Worm (Caenorhabditis elegans) whole organism, young adult: ENCODE measurements around the gene rpn-5.

Source experiments
- C17E4.6 ChIP-seq: fragments of 200-800 bp; sonication (Bioruptor generic); IDR thresholded peaks from 2 replicates; pipeline ENCODE4 v1.3.6; 2022; ENCODE audit warnings: missing genetic modification reagents, missing genetic modification characterization, missing compliant biosample characterization
- F37B4.10 ChIP-seq: fragments of 200-800 bp; sonication (Bioruptor generic); IDR thresholded peaks from 2 replicates; pipeline ENCODE4 v1.3.6; 2022; ENCODE audit warnings: missing genetic modification characterization, missing compliant biosample characterization
- F52B5.7 ChIP-seq: sonication (generic microtip); optimal IDR thresholded peaks from 2 replicates; lab custom pipeline; 2016; ENCODE audit warnings: mild to moderate bottlenecking, missing genetic modification characterization, missing compliant biosample characterization
- F57C9.4 ChIP-seq: sonication (generic microtip); optimal IDR thresholded peaks from 2 replicates; lab custom pipeline; 2017; ENCODE audit warnings: mild to moderate bottlenecking, missing genetic modification characterization, missing compliant biosample characterization
- T26A5.8 ChIP-seq: sonication (generic microtip); optimal IDR thresholded peaks from 2 replicates; lab custom pipeline; 2016; ENCODE audit warnings: missing genetic modification characterization, missing compliant biosample characterization
- Y79H2A.3 ChIP-seq: fragments of 200-800 bp; sonication (Bioruptor generic); conservative IDR thresholded peaks from 2 replicates; pipeline ENCODE4 v1.3.6; 2022; ENCODE audit warnings: missing genetic modification reagents, missing genetic modification characterization, missing compliant biosample characterization
- aptf-2 ChIP-seq: fragments of 200-800 bp; sonication (Bioruptor generic); conservative IDR thresholded peaks from 2 replicates; pipeline ENCODE4 v1.3.6; 2022; ENCODE audit warnings: missing genetic modification reagents, missing genetic modification characterization, missing compliant biosample characterization
- aptf-3 ChIP-seq: fragments of 200-800 bp; sonication (Bioruptor generic); IDR thresholded peaks from 2 replicates; pipeline ENCODE4 v1.3.6; 2022; ENCODE audit warnings: missing genetic modification characterization, missing compliant biosample characterization
- atf-7 ChIP-seq: sonication (generic microtip); optimal IDR thresholded peaks from 2 replicates; lab custom pipeline; 2017; ENCODE audit warnings: mild to moderate bottlenecking, missing genetic modification characterization, missing compliant biosample characterization
- attf-3 ChIP-seq: fragments of 200-800 bp; sonication (Bioruptor generic); conservative IDR thresholded peaks from 2 replicates; pipeline ENCODE4 v1.3.6; 2022; ENCODE audit warnings: missing genetic modification reagents, missing genetic modification characterization, missing compliant biosample characterization
- attf-6 ChIP-seq: fragments of 200-800 bp; sonication (Bioruptor generic); IDR thresholded peaks from 2 replicates; pipeline ENCODE4 v1.3.6; 2022; ENCODE audit warnings: missing genetic modification reagents, missing genetic modification characterization, missing compliant biosample characterization
- bed-2 ChIP-seq: fragments of 200-800 bp; sonication (Bioruptor generic); IDR thresholded peaks from 2 replicates; pipeline ENCODE4 v1.3.6; 2022; ENCODE audit warnings: missing genetic modification reagents, missing genetic modification characterization, missing compliant biosample characterization
- cebp-1 ChIP-seq, 2 experiments: fragments of 200-800 bp in 1 of 2; sonication (Bioruptor generic) in 1 of 2; sonication (generic microtip) in 1 of 2; IDR thresholded peaks in 1 of 2; optimal IDR thresholded peaks in 1 of 2; 2 replicates each; pipeline versions ENCODE4 v1.3.6 to Lab custom; 2017 to 2022; ENCODE audit warnings: missing compliant biosample characterization in 2 of 2, missing genetic modification characterization in 2 of 2, mild to moderate bottlenecking in 1 of 2, missing genetic modification reagents in 1 of 2, moderate library complexity in 1 of 2
- ceh-58 ChIP-seq: fragments of 200-800 bp; sonication (Bioruptor generic); IDR thresholded peaks from 2 replicates; pipeline ENCODE4 v1.3.6; 2022; ENCODE audit warnings: missing genetic modification characterization, missing compliant biosample characterization
- ceh-91 ChIP-seq: fragments of 200-800 bp; sonication (Bioruptor generic); IDR thresholded peaks from 2 replicates; pipeline ENCODE4 v1.3.6; 2022; ENCODE audit warnings: missing genetic modification reagents, missing genetic modification characterization, missing compliant biosample characterization
- dpff-1 ChIP-seq: sonication (generic microtip); optimal IDR thresholded peaks from 2 replicates; lab custom pipeline; 2017; ENCODE audit warnings: mild to moderate bottlenecking, missing genetic modification characterization, missing compliant biosample characterization
- dpl-1 ChIP-seq: fragments of 150-350 bp; optimal IDR thresholded peaks from 2 replicates; lab custom pipeline; 2014; ENCODE audit warnings: missing biosample characterization, missing genetic modification reagents, missing genetic modification characterization
- egl-18 ChIP-seq: fragments of 200-800 bp; sonication (Bioruptor generic); IDR thresholded peaks from 2 replicates; pipeline ENCODE4 v1.3.6; 2022; ENCODE audit warnings: missing genetic modification reagents, missing genetic modification characterization, missing compliant biosample characterization
- ekl-4 ChIP-seq: fragments of 200-800 bp; sonication (Bioruptor generic); IDR thresholded peaks from 2 replicates; pipeline ENCODE4 v1.3.6; 2022; ENCODE audit warnings: missing genetic modification reagents, missing genetic modification characterization, missing compliant biosample characterization
- him-1 ChIP-seq: sonication (generic microtip); optimal IDR thresholded peaks from 2 replicates; lab custom pipeline; 2016; ENCODE audit warnings: missing genotype, missing genetic modification reagents, missing genetic modification characterization, missing compliant biosample characterization
- hmg-1.2 ChIP-seq: fragments of 200-800 bp; sonication (Bioruptor generic); IDR thresholded peaks from 2 replicates; pipeline ENCODE4 v1.3.6; 2022; ENCODE audit warnings: missing genetic modification reagents, missing genetic modification characterization, missing compliant biosample characterization
- hsf-1 ChIP-seq: fragments of 200-800 bp; sonication (Bioruptor generic); IDR thresholded peaks from 2 replicates; pipeline ENCODE4 v1.3.6; 2022; ENCODE audit warnings: missing genetic modification reagents, missing genetic modification characterization, missing compliant biosample characterization
- lag-1 ChIP-seq: fragments of 200-800 bp; sonication (Bioruptor generic); IDR thresholded peaks from 2 replicates; pipeline ENCODE4 v1.3.6; 2022; ENCODE audit warnings: missing genetic modification reagents, missing genetic modification characterization, missing compliant biosample characterization
- let-526 ChIP-seq: fragments of 200-800 bp; sonication (Bioruptor generic); IDR thresholded peaks from 2 replicates; pipeline ENCODE4 v1.3.6; 2022; ENCODE audit warnings: missing genetic modification reagents, missing genetic modification characterization, missing compliant biosample characterization
- let-607 ChIP-seq, 2 experiments: fragments of 200-800 bp in 1 of 2; sonication (Bioruptor generic) in 1 of 2; sonication (generic microtip) in 1 of 2; optimal IDR thresholded peaks; 2 replicates each; lab custom pipeline; 2016 to 2018; ENCODE audit warnings: mild to moderate bottlenecking in 2 of 2, missing compliant biosample characterization in 2 of 2, missing genetic modification characterization in 2 of 2, moderate library complexity in 2 of 2, missing genotype in 1 of 2
- lsy-27 ChIP-seq: sonication (generic microtip); optimal IDR thresholded peaks from 2 replicates; lab custom pipeline; 2017; ENCODE audit warnings: missing genetic modification characterization, mild to moderate bottlenecking, missing compliant biosample characterization, antibody characterized with exemption, missing genotype, borderline replicate concordance; ENCODE audit not compliant: insufficient read depth
- mes-4 ChIP-seq: sonication (generic microtip); optimal IDR thresholded peaks from 2 replicates; lab custom pipeline; 2016; ENCODE audit warnings: missing genotype, missing genetic modification characterization, missing compliant biosample characterization
- mxl-1 ChIP-seq: sonication (generic microtip); optimal IDR thresholded peaks from 2 replicates; lab custom pipeline; 2016; ENCODE audit warnings: missing genetic modification characterization, missing compliant biosample characterization
- nfya-2 ChIP-seq: fragments of 200-800 bp; sonication (Bioruptor generic); IDR thresholded peaks from 2 replicates; pipeline ENCODE4 v1.3.6; 2022; ENCODE audit warnings: missing genetic modification reagents, missing genetic modification characterization, missing compliant biosample characterization
- nfyb-1 ChIP-seq: fragments of 200-800 bp; sonication (Bioruptor generic); IDR thresholded peaks from 2 replicates; pipeline ENCODE4 v1.3.6; 2022; ENCODE audit warnings: missing genetic modification reagents, missing genetic modification characterization, missing compliant biosample characterization
- nhr-179 ChIP-seq: sonication (generic microtip); optimal IDR thresholded peaks from 2 replicates; lab custom pipeline; 2016; ENCODE audit warnings: mild to moderate bottlenecking, missing genetic modification characterization, missing compliant biosample characterization
- nhr-80 ChIP-seq: sonication (generic microtip); optimal IDR thresholded peaks from 2 replicates; lab custom pipeline; 2016; ENCODE audit warnings: missing genetic modification characterization, missing compliant biosample characterization
- rec-8 ChIP-seq, 2 experiments: sonication (generic microtip); optimal IDR thresholded peaks; 2 replicates each; lab custom pipeline; 2016; ENCODE audit warnings: mild to moderate bottlenecking in 2 of 2, missing genetic modification characterization in 2 of 2, missing genetic modification reagents in 2 of 2, missing genotype in 2 of 2, missing biosample characterization in 1 of 2, missing compliant biosample characterization in 1 of 2, moderate library complexity in 1 of 2
- repo-1 ChIP-seq: sonication (generic microtip); optimal IDR thresholded peaks from 2 replicates; lab custom pipeline; 2017; ENCODE audit warnings: mild to moderate bottlenecking, missing genetic modification characterization, missing compliant biosample characterization
- rpc-1 ChIP-seq, 2 experiments: fragments of 150-350 bp in 1 of 2; sonication (generic microtip) in 1 of 2; optimal IDR thresholded peaks; 2 replicates each; lab custom pipeline; 2014 to 2018; ENCODE audit warnings: missing biosample characterization in 1 of 2, missing genetic modification characterization in 1 of 2, missing genetic modification reagents in 1 of 2, missing genotype in 1 of 2
- sea-2 ChIP-seq: fragments of 200-800 bp; sonication (Bioruptor generic); IDR thresholded peaks from 2 replicates; pipeline ENCODE4 v1.3.6; 2022; ENCODE audit warnings: missing genetic modification characterization, missing compliant biosample characterization
- snpc-1.3 ChIP-seq: sonication (generic microtip); optimal IDR thresholded peaks from 2 replicates; lab custom pipeline; 2017; ENCODE audit warnings: missing genetic modification characterization, mild to moderate bottlenecking, missing compliant biosample characterization, antibody characterized with exemption, moderate library complexity, missing genotype, missing genetic modification reagents; ENCODE audit not compliant: insufficient read depth
- tbp1 ChIP-seq: fragments of 200-800 bp; sonication (Bioruptor generic); optimal IDR thresholded peaks from 2 replicates; lab custom pipeline; 2018; ENCODE audit warnings: mild to moderate bottlenecking, missing genetic modification characterization, missing compliant biosample characterization
- tbx-9 ChIP-seq: sonication (generic microtip); optimal IDR thresholded peaks from 2 replicates; lab custom pipeline; 2016; ENCODE audit warnings: borderline replicate concordance, missing genetic modification characterization, inconsistent platforms, missing compliant biosample characterization
- xnd-1 ChIP-seq: sonication (generic microtip); optimal IDR thresholded peaks from 2 replicates; lab custom pipeline; 2016; ENCODE audit warnings: missing genotype, missing genetic modification reagents, missing genetic modification characterization, missing compliant biosample characterization
- ztf-22 ChIP-seq: fragments of 200-800 bp; sonication (Bioruptor generic); optimal IDR thresholded peaks from 2 replicates; lab custom pipeline; 2018; ENCODE audit warnings: mild to moderate bottlenecking, missing genetic modification characterization, moderate library complexity, missing compliant biosample characterization
- ztf-25 ChIP-seq: fragments of 200-800 bp; sonication (Bioruptor generic); IDR thresholded peaks from 2 replicates; pipeline ENCODE4 v1.3.6; 2022; ENCODE audit warnings: missing genetic modification reagents, missing genetic modification characterization, missing compliant biosample characterization
- ztf-28 ChIP-seq: fragments of 200-800 bp; sonication (Bioruptor generic); IDR thresholded peaks from 2 replicates; pipeline ENCODE4 v1.3.6; 2022; ENCODE audit warnings: missing genetic modification reagents, missing genetic modification characterization, missing compliant biosample characterization

Gene rpn-5

DNA sequence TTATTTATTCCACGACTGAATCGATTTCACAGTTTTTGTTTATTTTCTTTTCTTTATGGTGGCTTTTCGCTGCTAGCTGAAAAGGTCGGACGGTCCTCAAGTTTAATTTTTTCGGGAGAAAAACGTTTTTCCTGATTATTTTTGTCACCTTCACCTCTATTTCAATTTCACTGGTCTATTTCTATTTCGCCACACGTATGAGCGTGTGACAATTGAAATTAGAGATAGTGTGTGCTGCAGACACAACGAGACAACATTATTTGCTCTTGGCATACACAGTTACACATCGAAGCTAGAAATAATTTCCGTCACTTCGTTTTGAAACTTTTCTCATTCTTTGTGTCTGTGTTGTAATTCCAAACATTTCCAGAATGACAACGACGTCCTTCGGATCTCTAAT, 17.4 kb upstream of the rpn-5 start, which contains the start of gene F41C3.8 (continued):
- peak in 1 of 2 experiments; percentile 87 for TF ChIP-seq let-607 (tag; optimal IDR thresholded peaks at IDR 0.05; lab: Kevin White, UChicago)
- TF ChIP-seq nfyb-1 (GFP tag; lab: Robert Waterston, UW): no peak

DNA sequence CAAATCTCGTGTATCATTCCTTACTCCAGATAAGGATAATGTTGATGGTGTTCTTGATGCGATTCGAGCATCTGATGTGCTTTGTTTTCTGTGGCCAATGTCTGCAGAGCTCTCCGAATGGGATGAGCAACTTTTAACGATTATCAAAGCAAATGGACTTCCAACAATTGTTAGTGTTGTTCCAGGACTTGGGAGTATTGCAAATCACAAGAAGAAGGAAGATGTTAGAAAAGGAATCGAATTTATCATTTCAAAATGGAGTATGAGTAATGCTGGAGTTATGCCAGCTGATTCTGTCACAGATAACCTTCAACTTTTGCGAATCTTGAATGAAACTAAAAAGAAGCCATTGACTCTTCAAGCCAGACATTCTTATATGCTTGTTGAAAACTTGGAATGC, 12.6 kb upstream of the rpn-5 start:
- TF ChIP-seq ekl-4 (GFP tag; lab: Robert Waterston, UW) (no peak), him-1 (tag; lab: Kevin White, UChicago) (no peak), mxl-1 (tag; lab: Kevin White, UChicago) (no peak), aptf-2 (GFP tag; lab: Robert Waterston, UW) (no peak), repo-1 (tag; lab: Kevin White, UChicago) (no peak), rpc-1 (optimal IDR thresholded peaks at IDR 0.05; lab: Kevin White, UChicago) (no peak), rpc-1 (tag; optimal IDR thresholded peaks at IDR 0.05; lab: Kevin White, UChicago) (no peak), lsy-27 (tag; lab: Kevin White, UChicago) (no peak), Y79H2A.3 (GFP tag; lab: Robert Waterston, UW) (no peak), F52B5.7 (no peak), dpl-1 (GFP tag; lab: Kevin White, UChicago) (no peak), mes-4 (tag; lab: Kevin White, UChicago) (no peak), F37B4.10 (GFP tag; lab: Robert Waterston, UW) (no peak), attf-6 (GFP tag; lab: Robert Waterston, UW) (no peak), let-526 (GFP tag; lab: Robert Waterston, UW) (no peak), egl-18 (GFP tag; lab: Robert Waterston, UW) (no peak), nfyb-1 (GFP tag; lab: Robert Waterston, UW) (no peak), nhr-179 (tag; lab: Kevin White, UChicago) (no peak)

DNA sequence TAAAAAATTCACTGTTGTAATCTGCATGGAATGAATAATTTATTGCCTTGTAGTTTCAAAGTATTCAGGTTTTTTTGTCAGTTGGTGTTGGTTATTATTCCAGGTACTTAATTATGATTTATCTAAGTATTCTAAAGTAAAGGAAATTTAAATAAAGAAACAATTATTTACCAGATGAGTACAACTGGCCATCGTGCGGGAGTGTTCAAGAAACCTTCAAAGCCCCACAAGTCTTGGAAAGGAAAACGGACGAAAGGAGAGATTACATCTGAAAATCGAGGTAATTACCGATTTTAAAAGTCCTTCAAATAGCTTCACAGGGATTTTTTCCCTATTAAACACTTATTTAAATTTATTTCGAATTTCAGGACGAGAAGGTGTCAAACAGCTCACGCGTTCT, 11.9 kb upstream of the rpn-5 start, which contains the start of gene tag-151:
tag-151 (plus strand) TSS at position 158 of the 400 bp plus-strand sequence.
- no peak for TF ChIP-seq snpc-1.3 (tag; lab: Kevin White, UChicago)
- TF ChIP-seq lsy-27 (tag; lab: Kevin White, UChicago): no peak
- no peak for TF ChIP-seq nhr-179 (tag; lab: Kevin White, UChicago)
- TF ChIP-seq xnd-1 (tag; lab: Kevin White, UChicago): peak; percentile 23
- no peak for TF ChIP-seq aptf-3 (GFP tag; lab: Robert Waterston, UW)
- no peak for TF ChIP-seq sea-2 (GFP tag; lab: Robert Waterston, UW)
- no peak for TF ChIP-seq attf-3 (GFP tag; lab: Robert Waterston, UW)
- TF ChIP-seq C17E4.6: no peak
- TF ChIP-seq ceh-58 (GFP tag; lab: Robert Waterston, UW): no peak
- TF ChIP-seq ztf-25: no peak
- TF ChIP-seq atf-7: no peak
- TF ChIP-seq F57C9.4 (tag; lab: Kevin White, UChicago): no peak
- TF ChIP-seq rec-8 (tag; optimal IDR thresholded peaks at IDR 0.05; lab: Kevin White, UChicago): no peak
- no peak; the same call in 1 of the 2 replicates for TF ChIP-seq hsf-1 (GFP tag; lab: Robert Waterston, UW)
- TF ChIP-seq rpc-1 (optimal IDR thresholded peaks at IDR 0.05; lab: Kevin White, UChicago): no peak
- no peak for TF ChIP-seq rpc-1 (tag; optimal IDR thresholded peaks at IDR 0.05; lab: Kevin White, UChicago)
- TF ChIP-seq nhr-80 (tag; lab: Kevin White, UChicago): no peak
- no peak for TF ChIP-seq cebp-1 (GFP tag; IDR thresholded peaks at IDR 0.05; lab: Robert Waterston, UW)
- TF ChIP-seq cebp-1 (tag; optimal IDR thresholded peaks at IDR 0.05; lab: Kevin White, UChicago): no peak
- no peak for TF ChIP-seq dpff-1 (tag; lab: Kevin White, UChicago)
- no peak for TF ChIP-seq ceh-91 (GFP tag; lab: Robert Waterston, UW)
- TF ChIP-seq nfya-2: 0 out of 2 replicates have a peak, but pooled peaks have one; percentile 31
- no peak for TF ChIP-seq hmg-1.2 (GFP tag; lab: Robert Waterston, UW)
- no peak for TF ChIP-seq ztf-28 (GFP tag; lab: Robert Waterston, UW)
- no peak for TF ChIP-seq T26A5.8
- no peak for TF ChIP-seq F37B4.10 (GFP tag; lab: Robert Waterston, UW)
- peak; percentile 60 for TF ChIP-seq repo-1 (tag; lab: Kevin White, UChicago)
- no peak for TF ChIP-seq mxl-1 (tag; lab: Kevin White, UChicago)
- TF ChIP-seq lag-1 (GFP tag; lab: Robert Waterston, UW): no peak
- no peak for TF ChIP-seq tbp1
- TF ChIP-seq tbx-9 (tag; lab: Kevin White, UChicago): no peak
- TF ChIP-seq bed-2 (GFP tag; lab: Robert Waterston, UW): no peak
- TF ChIP-seq ztf-22 (GFP tag; lab: Kevin White, UChicago): no peak
